Fruit fly (Drosophila melanogaster): Measurements from ENCODE around the gene CG2201.

Gene CG2201

DNA sequence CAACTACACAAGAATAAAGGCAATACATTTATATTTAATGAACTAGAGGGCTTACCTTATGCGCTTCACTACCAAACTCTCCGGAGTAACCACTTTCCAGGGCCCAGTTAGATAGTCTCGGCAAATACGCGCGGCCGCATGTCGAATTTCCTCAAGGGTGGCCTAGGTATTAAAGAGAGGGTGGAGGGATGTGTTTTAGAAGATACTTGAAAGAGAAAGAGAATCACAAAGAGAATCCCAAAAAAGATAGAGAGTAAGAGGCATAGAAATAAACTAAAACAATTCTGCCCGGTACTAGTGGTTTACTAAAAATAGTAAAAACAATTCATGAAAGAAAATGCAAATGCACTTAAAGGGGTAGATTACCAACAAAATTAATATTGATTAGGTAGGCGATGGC is 5.9 kb downstream of the CG2201 start:
- TF ChIP-seq pros (GFP tag; optimal IDR thresholded peaks at IDR 0.05) (peak; percentile 50), ase (GFP tag; IDR thresholded peaks at IDR 0.05) (no peak), CG4617 (GFP tag; optimal IDR thresholded peaks at IDR 0.05; ENCODE audit: borderline replicate concordance) (no peak), CG13894 (tag; optimal IDR thresholded peaks at IDR 0.05) (peak; percentile 11), bowl (GFP tag; IDR thresholded peaks at IDR 0.05) (no peak), CG3281 (GFP tag; optimal IDR thresholded peaks at IDR 0.05) (no peak), nmo (GFP tag; optimal IDR thresholded peaks at IDR 0.05) (no peak), Elba2 (GFP tag; optimal IDR thresholded peaks at IDR 0.05) (peak; percentile 64), slbo (GFP tag; IDR thresholded peaks at IDR 0.05) (no peak), Hmx (GFP tag; optimal IDR thresholded peaks at IDR 0.05) (no peak), YL-1 (GFP tag; optimal IDR thresholded peaks at IDR 0.05) (no peak), HLH3B (GFP tag; IDR thresholded peaks at IDR 0.05) (no peak), CG32532 (GFP tag; IDR thresholded peaks at IDR 0.05) (0 out of 2 replicates have a peak, but pooled peaks have one; percentile 17), Trl (optimal IDR thresholded peaks at IDR 0.05) (peak; percentile 58 to 63), Trl (GFP tag; optimal IDR thresholded peaks at IDR 0.05) (no peak), CG31365 (tag; optimal IDR thresholded peaks at IDR 0.05) (no peak), sc (optimal IDR thresholded peaks at IDR 0.05) (no peak), sc (GFP tag; optimal IDR thresholded peaks at IDR 0.05) (no peak), CG3163 (GFP tag; optimal IDR thresholded peaks at IDR 0.05) (peak; percentile 82), prd (optimal IDR thresholded peaks at IDR 0.05) (no peak), prd (GFP tag; IDR thresholded peaks at IDR 0.05) (no peak), cas (GFP tag; IDR thresholded peaks at IDR 0.05) (no peak), Mad (GFP tag; optimal IDR thresholded peaks at IDR 0.05) (no peak), CG18262 (tag; optimal IDR thresholded peaks at IDR 0.05) (peak; percentile 47)

DNA sequence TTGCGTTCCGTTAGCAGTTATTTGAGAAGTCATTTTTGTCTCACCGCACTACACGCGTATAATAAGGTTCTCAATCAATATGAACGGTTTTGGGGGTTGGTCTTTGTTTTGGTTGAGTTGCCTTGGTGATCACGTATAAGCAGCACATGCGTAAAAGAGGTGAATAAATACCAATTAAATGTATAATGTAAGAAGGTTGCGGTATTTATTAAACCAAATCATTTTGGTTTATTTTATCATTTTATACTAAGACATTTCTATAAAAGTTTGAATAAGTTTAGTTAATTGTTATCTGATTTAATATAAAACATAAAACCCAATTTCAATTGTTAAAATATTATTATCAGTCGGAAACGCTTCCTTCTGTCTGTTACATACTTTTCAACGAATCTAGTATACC is 34.6 kb downstream of the CG2201 start, which contains the start of gene nompB:
Gene nompB (minus strand): TSS at position 101 of the 400 bp plus-strand sequence.
- TF ChIP-seq onecut (GFP tag; IDR thresholded peaks at IDR 0.05) (0 out of 2 replicates have a peak, but pooled peaks have one; percentile 10), CG12659 (GFP tag; optimal IDR thresholded peaks at IDR 0.05) (no peak), Fer1 (GFP tag; optimal IDR thresholded peaks at IDR 0.05) (no peak), CG12769 (tag; optimal IDR thresholded peaks at IDR 0.05) (no peak), CG10431 (GFP tag; optimal IDR thresholded peaks at IDR 0.05) (no peak), CG33557 (GFP tag; optimal IDR thresholded peaks at IDR 0.05) (no peak), CG9727 (GFP tag; optimal IDR thresholded peaks at IDR 0.05) (no peak), CG14014 (GFP tag; IDR thresholded peaks at IDR 0.05) (no peak), kay (GFP tag; optimal IDR thresholded peaks at IDR 0.05) (no peak), cwo (GFP tag; optimal IDR thresholded peaks at IDR 0.05) (no peak), Ets65A (GFP tag) (no peak), lmd (GFP tag; IDR thresholded peaks at IDR 0.05) (no peak), CG2202 (tag; optimal IDR thresholded peaks at IDR 0.05) (no peak), ara (GFP tag; IDR thresholded peaks at IDR 0.05) (no peak), sens (GFP tag) (peak; percentile 67), CG16813 (GFP tag; IDR thresholded peaks at IDR 0.05; ENCODE audit: partially characterized antibody) (no peak), CG2129 (GFP tag; IDR thresholded peaks at IDR 0.05; ENCODE audit: partially characterized antibody) (no peak), Hmx (GFP tag; optimal IDR thresholded peaks at IDR 0.05) (no peak), ewg (GFP tag; optimal IDR thresholded peaks at IDR 0.05) (peak; percentile 27), gcm (GFP tag; optimal IDR thresholded peaks at IDR 0.05) (no peak), CG7839 (tag; optimal IDR thresholded peaks at IDR 0.05) (no peak), sob (GFP tag; IDR thresholded peaks at IDR 0.05) (no peak), cad (GFP tag; optimal IDR thresholded peaks at IDR 0.05) (no peak), Gsc (GFP tag; IDR thresholded peaks at IDR 0.05) (no peak), CG33213 (GFP tag; optimal IDR thresholded peaks at IDR 0.05) (no peak)

All from whole organism, embryonic.